Fruit fly (Drosophila melanogaster) whole organism, embryonic: Measurements from ENCODE around the gene CG31870.
A peak's percentile ranks its signal among the peaks of the same experiment; 100 is the strongest.

Experiments
- Atf6 ChIP-seq: fragments of 200-800 bp; sonication (Bioruptor generic); IDR thresholded peaks from 2 replicates; pipeline ENCODE4 v1.3.6; 2022; ENCODE audit warnings: missing biosample characterization, missing genetic modification characterization
- Bgb ChIP-seq: fragments of 200-800 bp; sonication (Bioruptor generic); IDR thresholded peaks from 2 replicates; pipeline ENCODE4 v1.3.6; 2022; ENCODE audit warnings: missing biosample characterization, missing genetic modification characterization; ENCODE audit not compliant: partially characterized antibody
- CG10366 ChIP-seq: fragments of 200-800 bp; sonication (Bioruptor generic); IDR thresholded peaks from 2 replicates; pipeline ENCODE4 v1.3.6; 2022; ENCODE audit warnings: missing biosample characterization, missing genetic modification characterization
- CG10431 ChIP-seq: fragments of 200-800 bp; sonication (Bioruptor generic); optimal IDR thresholded peaks from 3 replicates; lab custom pipeline; 2018; ENCODE audit warnings: missing biosample characterization, mild to moderate bottlenecking, missing genetic modification characterization
- CG12236 ChIP-seq: fragments of 200-800 bp; sonication (Bioruptor generic); optimal IDR thresholded peaks from 2 replicates; lab custom pipeline; 2016; ENCODE audit warnings: missing biosample characterization, missing genetic modification characterization
- CG13287 ChIP-seq: fragments of 200-800 bp; sonication (Bioruptor generic); IDR thresholded peaks from 2 replicates; pipeline ENCODE4 v1.3.6; 2022; ENCODE audit warnings: missing biosample characterization, missing genetic modification characterization; ENCODE audit not compliant: partially characterized antibody
- CG1602 ChIP-seq: fragments of 200-800 bp; sonication (Bioruptor generic); optimal IDR thresholded peaks from 3 replicates; lab custom pipeline; 2016; ENCODE audit warnings: missing biosample characterization, missing genetic modification characterization
- CG16863 ChIP-seq: fragments of 200-800 bp; sonication (Bioruptor generic); optimal IDR thresholded peaks from 3 replicates; lab custom pipeline; 2016; ENCODE audit warnings: missing biosample characterization, missing genetic modification characterization
- CG1832 ChIP-seq: fragments of 200-800 bp; sonication (Bioruptor generic); optimal IDR thresholded peaks from 2 replicates; lab custom pipeline; 2017; ENCODE audit warnings: missing biosample characterization, mild to moderate bottlenecking, missing genetic modification characterization, inconsistent platforms
- CG2199 ChIP-seq: fragments of 200-800 bp; sonication (Bioruptor generic); IDR thresholded peaks from 3 replicates; pipeline ENCODE4 v1.3.6; 2022; ENCODE audit warnings: missing biosample characterization, missing genetic modification characterization
- CG2712 ChIP-seq: fragments of 200-800 bp; optimal IDR thresholded peaks from 3 replicates; lab custom pipeline; 2019; ENCODE audit warnings: missing biosample characterization, mild to moderate bottlenecking, missing genetic modification characterization, moderate library complexity
- CG2875 ChIP-seq: fragments of 200-800 bp; sonication (Bioruptor generic); optimal IDR thresholded peaks from 2 replicates; lab custom pipeline; 2017; ENCODE audit warnings: missing biosample characterization, mild to moderate bottlenecking, missing genetic modification characterization, missing genetic modification reagents
- CG32772 ChIP-seq: fragments of 200-800 bp; sonication (Bioruptor generic); IDR thresholded peaks from 2 replicates; pipeline ENCODE4 v1.3.6; 2022; ENCODE audit warnings: missing biosample characterization, missing genetic modification characterization
- CG33557 ChIP-seq: fragments of 200-800 bp; sonication (Bioruptor generic); optimal IDR thresholded peaks from 2 replicates; lab custom pipeline; 2019; ENCODE audit warnings: missing biosample characterization, mild to moderate bottlenecking, missing genetic modification characterization, moderate library complexity
- CG34224 ChIP-seq: fragments of 200-800 bp; sonication (Bioruptor generic); IDR thresholded peaks from 3 replicates; pipeline ENCODE4 v1.3.6; 2022; ENCODE audit warnings: missing biosample characterization, missing genetic modification characterization; ENCODE audit not compliant: partially characterized antibody
- CG34376 ChIP-seq: fragments of 200-800 bp; sonication (Bioruptor generic); optimal IDR thresholded peaks from 2 replicates; lab custom pipeline; 2018; ENCODE audit warnings: missing biosample characterization, mild to moderate bottlenecking, missing genetic modification characterization
- CG42726 ChIP-seq: fragments of 200-800 bp; sonication (Bioruptor generic); IDR thresholded peaks from 2 replicates; pipeline ENCODE4 v1.3.6; 2022; ENCODE audit warnings: missing biosample characterization, missing genetic modification characterization; ENCODE audit not compliant: partially characterized antibody
- CG6272 ChIP-seq: fragments of 200-800 bp; sonication (Bioruptor generic); IDR thresholded peaks from 2 replicates; pipeline ENCODE4 v1.3.6; 2022; ENCODE audit warnings: missing biosample characterization, missing genetic modification characterization
- CG6813 ChIP-seq: fragments of 200-800 bp; sonication (Bioruptor generic); optimal IDR thresholded peaks from 2 replicates; lab custom pipeline; 2017; ENCODE audit warnings: missing biosample characterization, missing genetic modification characterization, mild to moderate bottlenecking, moderate library complexity, missing genetic modification reagents
- CG7786 ChIP-seq: fragments of 200-800 bp; sonication (Bioruptor generic); optimal IDR thresholded peaks from 2 replicates; lab custom pipeline; 2016; ENCODE audit warnings: missing biosample characterization, missing genetic modification characterization
- D ChIP-seq, 2 experiments: fragments of 200-800 bp in 1 of 2; fragments of >200 bp in 1 of 2; sonication (Bioruptor generic) in 1 of 2; optimal IDR thresholded peaks; 2 replicates in 1 of 2; 3 replicates in 1 of 2; lab custom pipeline; 2017; ENCODE audit warnings: mild to moderate bottlenecking in 1 of 2, missing biosample characterization in 1 of 2, missing genetic modification characterization in 1 of 2, missing genetic modification reagents in 1 of 2
- Dek ChIP-seq: fragments of 200-800 bp; sonication (Bioruptor generic); optimal IDR thresholded peaks from 3 replicates; lab custom pipeline; 2019; ENCODE audit warnings: missing biosample characterization, mild to moderate bottlenecking, missing genetic modification characterization, moderate library complexity
- Dll ChIP-seq: fragments of 200-800 bp; sonication (Bioruptor generic); IDR thresholded peaks from 4 replicates; pipeline ENCODE4 v1.3.6; 2022; ENCODE audit warnings: missing biosample characterization, missing genetic modification characterization; ENCODE audit not compliant: partially characterized antibody
- Drgx ChIP-seq: fragments of 200-800 bp; sonication (Bioruptor generic); IDR thresholded peaks from 2 replicates; pipeline ENCODE4 v1.3.6; 2022; ENCODE audit warnings: missing biosample characterization, missing genetic modification characterization
- Eip74EF ChIP-seq, 2 experiments: fragments of 200-800 bp in 1 of 2; fragments of >200 bp in 1 of 2; sonication (Bioruptor generic) in 1 of 2; optimal IDR thresholded peaks; 2 replicates each; lab custom pipeline; 2017 to 2019; ENCODE audit warnings: missing biosample characterization in 2 of 2, missing genetic modification characterization in 2 of 2, mild to moderate bottlenecking in 1 of 2, moderate library complexity in 1 of 2
- HmgZ ChIP-seq: fragments of 200-800 bp; sonication (Bioruptor generic); optimal IDR thresholded peaks from 2 replicates; lab custom pipeline; 2018; ENCODE audit warnings: missing biosample characterization, mild to moderate bottlenecking, missing genetic modification characterization
- Jarid2 ChIP-seq: fragments of 200-800 bp; sonication (Bioruptor generic); optimal IDR thresholded peaks from 3 replicates; lab custom pipeline; 2017; ENCODE audit warnings: mild to moderate bottlenecking, missing biosample characterization, missing genetic modification reagents, missing genetic modification characterization
- Max ChIP-seq: fragments of 200-800 bp; sonication (Bioruptor generic); optimal IDR thresholded peaks from 2 replicates; lab custom pipeline; 2016; ENCODE audit warnings: missing biosample characterization, mild to moderate bottlenecking, missing genetic modification characterization
- Nf-YC ChIP-seq: fragments of 200-800 bp; optimal IDR thresholded peaks from 3 replicates; lab custom pipeline; 2019; ENCODE audit warnings: missing biosample characterization, mild to moderate bottlenecking, missing genetic modification characterization, moderate library complexity
- Tbp ChIP-seq: fragments of >200 bp; optimal IDR thresholded peaks from 2 replicates; lab custom pipeline; 2018; ENCODE audit warnings: missing biosample characterization, missing genetic modification characterization
- Xrp1 ChIP-seq: fragments of 200-800 bp; sonication (Bioruptor generic); IDR thresholded peaks from 2 replicates; pipeline ENCODE4 v1.3.6; 2022; ENCODE audit warnings: missing biosample characterization, missing genetic modification characterization
- al ChIP-seq: fragments of 200-800 bp; sonication (Bioruptor generic); IDR thresholded peaks from 2 replicates; pipeline ENCODE4 v1.3.6; 2022; ENCODE audit warnings: missing biosample characterization, missing genetic modification characterization
- ap ChIP-seq: fragments of 200-800 bp; sonication (Bioruptor generic); IDR thresholded peaks from 2 replicates; pipeline ENCODE4 v1.3.6; 2022; ENCODE audit warnings: missing biosample characterization, missing genetic modification characterization
- chn ChIP-seq: fragments of 200-800 bp; sonication (Bioruptor generic); optimal IDR thresholded peaks from 2 replicates; lab custom pipeline; 2016; ENCODE audit warnings: missing biosample characterization, missing genetic modification characterization
- gro ChIP-seq: fragments of 200-800 bp; sonication (Bioruptor generic); optimal IDR thresholded peaks from 2 replicates; lab custom pipeline; 2016; ENCODE audit warnings: missing biosample characterization, missing genetic modification characterization
- h ChIP-seq: fragments of >200 bp; optimal IDR thresholded peaks from 2 replicates; lab custom pipeline; 2017
- jigr1 ChIP-seq: fragments of 200-800 bp; sonication (Bioruptor generic); IDR thresholded peaks from 3 replicates; pipeline ENCODE4 v1.3.6; 2022; ENCODE audit warnings: missing biosample characterization, missing genetic modification characterization
- kni ChIP-seq: fragments of 200-800 bp; sonication (Bioruptor generic); optimal IDR thresholded peaks from 3 replicates; lab custom pipeline; 2017; ENCODE audit warnings: mild to moderate bottlenecking, missing biosample characterization, missing genetic modification reagents, missing genetic modification characterization
- luna ChIP-seq: fragments of 200-800 bp; sonication (Bioruptor generic); optimal IDR thresholded peaks from 2 replicates; lab custom pipeline; 2016; ENCODE audit warnings: missing biosample characterization, missing genetic modification characterization
- nerfin-1 ChIP-seq: fragments of 200-800 bp; sonication (Bioruptor generic); optimal IDR thresholded peaks from 3 replicates; lab custom pipeline; 2019; ENCODE audit warnings: missing biosample characterization, mild to moderate bottlenecking, missing genetic modification characterization, moderate library complexity
- onecut ChIP-seq: fragments of 200-800 bp; sonication (Bioruptor generic); IDR thresholded peaks from 2 replicates; pipeline ENCODE4 v1.3.6; 2022; ENCODE audit warnings: missing biosample characterization, missing genetic modification characterization
- org-1 ChIP-seq: fragments of 200-800 bp; sonication (Bioruptor generic); optimal IDR thresholded peaks from 2 replicates; lab custom pipeline; 2017; ENCODE audit warnings: missing biosample characterization, missing genetic modification characterization
- otp ChIP-seq: fragments of 200-800 bp; sonication (Bioruptor generic); IDR thresholded peaks from 3 replicates; pipeline ENCODE4, ENCODE4 v1.3.6; 2022; ENCODE audit warnings: missing biosample characterization, missing genetic modification characterization
- pan ChIP-seq, 4 experiments: fragments of >200 bp in 3 of 4; fragments of 200-800 bp in 1 of 4; sonication (Bioruptor generic) in 1 of 4; optimal IDR thresholded peaks in 3 of 4; IDR thresholded peaks in 1 of 4; 2 replicates each; pipeline versions ENCODE4 v1.3.6 to Lab custom; 2017 to 2022; ENCODE audit warnings: missing biosample characterization in 2 of 4, missing genetic modification characterization in 2 of 4, mixed read lengths in 1 of 4
- pita ChIP-seq: fragments of 200-800 bp; sonication (Bioruptor generic); optimal IDR thresholded peaks from 2 replicates; lab custom pipeline; 2017; ENCODE audit warnings: missing biosample characterization, mild to moderate bottlenecking, missing genetic modification characterization
- ranshi ChIP-seq: fragments of 200-800 bp; sonication (Bioruptor generic); IDR thresholded peaks from 2 replicates; pipeline ENCODE4 v1.3.6; 2022; ENCODE audit warnings: missing biosample characterization, missing genetic modification characterization
- sens ChIP-seq: fragments of 200-800 bp; sonication (Bioruptor generic); peaks from one replicate; lab custom pipeline; 2016; ENCODE audit warnings: missing biosample characterization, missing genetic modification characterization
- sens-2 ChIP-seq: fragments of 200-800 bp; sonication (Bioruptor generic); IDR thresholded peaks from 2 replicates; pipeline ENCODE4 v1.3.6; 2022; ENCODE audit warnings: missing biosample characterization, missing genetic modification characterization
- sim ChIP-seq: fragments of 200-800 bp; sonication (Bioruptor generic); IDR thresholded peaks from 2 replicates; pipeline ENCODE4 v1.3.6; 2022; ENCODE audit warnings: missing biosample characterization, missing genetic modification characterization
- tna ChIP-seq: fragments of 200-800 bp; sonication (Bioruptor generic); IDR thresholded peaks from 2 replicates; pipeline ENCODE4 v1.3.6; 2022; ENCODE audit warnings: missing biosample characterization, missing genetic modification characterization; ENCODE audit not compliant: partially characterized antibody
- usp ChIP-seq: fragments of >200 bp; optimal IDR thresholded peaks from 2 replicates; lab custom pipeline; 2017; ENCODE audit warnings: missing biosample characterization, missing genetic modification characterization

Gene CG31870

DNA sequence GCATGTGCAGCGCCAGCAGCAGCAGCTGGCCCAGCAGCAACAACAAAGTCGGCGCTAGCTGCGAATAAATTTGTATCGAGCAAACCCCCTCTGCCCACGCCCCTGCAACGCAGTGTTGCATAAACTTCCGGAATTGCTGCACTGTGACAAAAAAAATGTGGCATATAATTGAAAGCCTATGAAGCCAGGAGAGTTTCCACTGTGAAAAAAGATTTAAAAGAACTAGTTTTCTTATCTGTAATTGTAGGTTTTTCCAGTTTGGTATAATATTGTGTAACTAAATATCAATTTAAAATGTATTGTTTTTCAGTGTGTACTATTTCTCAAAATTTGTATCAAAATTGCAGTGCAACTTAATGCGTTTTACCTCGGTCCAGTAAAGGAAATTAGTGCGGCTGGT is 41.8 kb upstream of the CG31870 start (continued):
- TF ChIP-seq D (optimal IDR thresholded peaks at IDR 0.05; lab: Kevin White, UChicago) (no peak), D (GFP tag; optimal IDR thresholded peaks at IDR 0.05; lab: Kevin White, UChicago) (no peak), Eip74EF (GFP tag; optimal IDR thresholded peaks at IDR 0.05; lab: Kevin White, UChicago) (no peak), CG6272 (GFP tag; lab: Robert Waterston, UW) (no peak), Jarid2 (no peak), CG13287 (GFP tag; lab: Robert Waterston, UW) (no peak), org-1 (no peak), onecut (GFP tag; lab: Robert Waterston, UW) (no peak), Tbp (GFP tag; lab: Kevin White, UChicago) (no peak), CG32772 (GFP tag; lab: Robert Waterston, UW) (no peak), HmgZ (no peak), CG1602 (GFP tag; lab: Kevin White, UChicago) (no peak), sens-2 (GFP tag; lab: Robert Waterston, UW) (no peak), Max (GFP tag; lab: Kevin White, UChicago) (no peak), CG2875 (GFP tag; lab: Kevin White, UChicago) (no peak), CG10431 (no peak), CG2199 (GFP tag; lab: Robert Waterston, UW) (0 out of 3 replicates have a peak, but pooled peaks have one; percentile 21), sim (GFP tag; lab: Robert Waterston, UW) (no peak), ap (GFP tag; lab: Robert Waterston, UW) (0 out of 2 replicates have a peak, but pooled peaks have one; percentile 8), Drgx (GFP tag; lab: Robert Waterston, UW) (peak; percentile 61; the same call in 1 of the 2 replicates), luna (GFP tag; lab: Kevin White, UChicago) (no peak), CG12236 (no peak), kni (GFP tag; lab: Kevin White, UChicago) (no peak), pan (optimal IDR thresholded peaks at IDR 0.05; lab: Kevin White, UChicago) (no peak), pan (GFP tag; optimal IDR thresholded peaks at IDR 0.05 in 1 of 2, IDR thresholded peaks at IDR 0.05 in 1 of 2) (no peak), CG33557 (GFP tag; lab: Kevin White, UChicago) (no peak), al (GFP tag; lab: Robert Waterston, UW) (no peak), Xrp1 (peak; percentile 49; the same call in 1 of the 2 replicates), CG34224 (no peak), chn (GFP tag; lab: Kevin White, UChicago) (no peak), CG16863 (GFP tag; lab: Kevin White, UChicago) (no peak), usp (GFP tag; lab: Kevin White, UChicago) (no peak), CG42726 (GFP tag; lab: Robert Waterston, UW) (no peak), CG6813 (GFP tag; lab: Kevin White, UChicago) (no peak), pita (GFP tag; lab: Kevin White, UChicago) (no peak), CG2712 (tag; lab: Kevin White, UChicago) (peak; percentile 14), tna (GFP tag; lab: Robert Waterston, UW) (no peak), CG34376 (GFP tag; lab: Kevin White, UChicago) (no peak), otp (GFP tag; lab: Robert Waterston, UW) (no peak), CG7786 (GFP tag; lab: Kevin White, UChicago) (no peak), Dek (tag; lab: Kevin White, UChicago) (no peak), gro (GFP tag; lab: Kevin White, UChicago) (no peak), ranshi (no peak), Nf-YC (tag; lab: Kevin White, UChicago) (no peak), Atf6 (GFP tag; lab: Robert Waterston, UW) (no peak), CG1832 (no peak), h (lab: Kevin White, UChicago) (no peak), Dll (no peak), sens (peak; percentile 75), nerfin-1 (tag; lab: Kevin White, UChicago) (no peak), Bgb (GFP tag; lab: Robert Waterston, UW) (no peak), jigr1 (GFP tag; lab: Robert Waterston, UW) (no peak), CG10366 (GFP tag; lab: Robert Waterston, UW) (no peak)
